Worm (Caenorhabditis elegans) whole organism, L4 larva: Measurements from ENCODE around the gene cest-28.

Experiments
- cey-2 ChIP-seq: sonication (generic microtip); optimal IDR thresholded peaks from 3 replicates; lab custom pipeline; 2017; ENCODE audit warnings: missing genetic modification characterization, mild to moderate bottlenecking, missing compliant biosample characterization, antibody characterized with exemption, borderline replicate concordance; ENCODE audit not compliant: insufficient read depth
- dpl-1 ChIP-seq: fragments of 150-350 bp; optimal IDR thresholded peaks from 2 replicates; lab custom pipeline; 2014; ENCODE audit warnings: missing biosample characterization, missing genetic modification reagents, missing genetic modification characterization
- hif-1 ChIP-seq, 2 experiments: sonication (generic microtip); optimal IDR thresholded peaks; 2 replicates each; lab custom pipeline; 2016 to 2017; ENCODE audit warnings: missing compliant biosample characterization in 2 of 2, missing genetic modification characterization in 2 of 2, missing genetic modification reagents in 2 of 2, missing genotype in 2 of 2, mild to moderate bottlenecking in 1 of 2
- lin-1 ChIP-seq: fragments of 200-800 bp; sonication (Bioruptor generic); IDR thresholded peaks from 2 replicates; pipeline ENCODE4 v1.3.6; 2022; ENCODE audit warnings: missing genetic modification reagents, missing genetic modification characterization, missing compliant biosample characterization
- lin-38 ChIP-seq: fragments of 200-800 bp; sonication (Bioruptor generic); IDR thresholded peaks from 2 replicates; pipeline ENCODE4 v1.3.6; 2022; ENCODE audit warnings: missing genetic modification reagents, missing genetic modification characterization, missing compliant biosample characterization
- php-3 ChIP-seq: fragments of 200-800 bp; sonication (Bioruptor generic); IDR thresholded peaks from 2 replicates; pipeline ENCODE4 v1.3.6; 2022; ENCODE audit warnings: missing genetic modification reagents, missing genetic modification characterization, missing compliant biosample characterization
- snpc-1.2 ChIP-seq: fragments of 200-800 bp; sonication (Bioruptor generic); IDR thresholded peaks from 2 replicates; pipeline ENCODE4 v1.3.6; 2022; ENCODE audit warnings: missing genetic modification reagents, missing genetic modification characterization, missing compliant biosample characterization

ce11 chrV:6684541-6684940, 14.9 kb downstream of the cest-28 start:
- TF ChIP-seq cey-2 (tag; lab: Kevin White, UChicago) = no peak
- no peak for TF ChIP-seq dpl-1 (GFP tag; lab: Kevin White, UChicago)
- no peak for TF ChIP-seq snpc-1.2
- no peak for TF ChIP-seq php-3 (GFP tag; lab: Robert Waterston, UW)
- TF ChIP-seq lin-38 = no peak
- no peak for TF ChIP-seq hif-1 (tag; optimal IDR thresholded peaks at IDR 0.05; lab: Kevin White, UChicago)
- no peak for TF ChIP-seq lin-1
